Worm (Caenorhabditis elegans): ENCODE measurements around the gene nstp-3.

- TF ChIP-seq ref-1 (GFP tag; conservative IDR thresholded peaks at IDR 0.05) (no peak), med-1 (GFP tag; optimal IDR thresholded peaks at IDR 0.05; ENCODE audit: insufficient read depth) (no peak), T22C8.4 (GFP tag; IDR thresholded peaks at IDR 0.05) (no peak)
These were observed 21.9 kb upstream of the nstp-3 start for ce11 chrV:5819903-5820302.

All from whole organism, midembryonic.